Fruit fly (Drosophila melanogaster): ENCODE results near the gene Ctps.

The Ctps gene

DNA sequence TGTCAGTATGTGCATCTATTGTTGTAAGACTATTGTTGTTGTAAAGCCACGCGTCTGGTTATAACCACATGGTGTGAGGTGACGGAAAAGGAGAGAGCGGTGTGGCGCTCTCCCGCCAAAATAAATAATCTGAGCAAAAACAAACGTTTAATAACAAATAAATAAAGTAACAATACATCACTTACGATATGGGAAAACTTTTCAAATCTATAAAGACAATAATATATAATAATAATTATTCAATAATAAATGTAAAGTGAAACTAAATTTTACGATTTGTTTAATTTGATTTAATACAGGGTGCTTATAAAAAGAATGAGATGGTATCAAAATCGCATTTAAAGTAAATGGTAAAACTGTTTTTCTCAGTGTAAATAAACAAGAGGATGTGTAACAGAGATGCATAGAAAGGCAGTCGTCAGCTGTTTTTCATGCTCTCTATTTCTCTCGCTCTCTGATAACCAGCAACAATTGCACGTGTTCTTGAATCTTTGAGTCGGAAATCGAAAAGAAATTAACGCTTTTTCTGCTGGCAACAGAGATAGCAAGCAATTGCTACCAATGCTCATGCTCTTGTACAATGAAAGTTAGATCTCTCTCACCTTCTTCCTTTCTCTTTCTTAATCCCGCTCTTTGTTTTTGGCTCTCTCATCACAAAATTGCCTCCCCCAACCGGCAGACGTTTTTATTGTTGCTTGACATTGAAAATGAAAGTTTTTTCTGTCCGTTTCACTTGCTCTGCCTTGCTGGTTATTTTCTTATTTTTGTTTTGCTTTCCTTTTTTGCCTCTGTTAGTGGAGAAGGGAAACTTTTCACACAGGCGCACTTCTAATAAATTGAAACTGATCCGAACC, 1.2 kb downstream of the Ctps start (continued):
- TF ChIP-seq sens-2 (GFP tag; IDR thresholded peaks at IDR 0.05) (0 out of 2 replicates have a peak, but pooled peaks have one; percentile 5), CG30020 (tag; optimal IDR thresholded peaks at IDR 0.05) (peak; percentile 29), Hmr (GFP tag; optimal IDR thresholded peaks at IDR 0.05) (peak; percentile 86), Awh (GFP tag; IDR thresholded peaks at IDR 0.05) (peak; percentile 92), CG8478 (optimal IDR thresholded peaks at IDR 0.05) (no peak), CG9609 (GFP tag; optimal IDR thresholded peaks at IDR 0.05) (peak; percentile 3), lola (GFP tag; optimal IDR thresholded peaks at IDR 0.05) (peak in 1 of 3 experiments; percentile 87), CG8388 (GFP tag; optimal IDR thresholded peaks at IDR 0.05) (peak; percentile 95), Stat92E (GFP tag; optimal IDR thresholded peaks at IDR 0.05) (peak in 1 of 3 experiments; percentile 45), en (GFP tag; optimal IDR thresholded peaks at IDR 0.05) (no peak), CG4404 (GFP tag; IDR thresholded peaks at IDR 0.05) (peak; percentile 37), Atf-2 (GFP tag; optimal IDR thresholded peaks at IDR 0.05) (peak; percentile 0), disco-r (GFP tag; optimal IDR thresholded peaks at IDR 0.05) (peak; percentile 12), Rfx (GFP tag; IDR thresholded peaks at IDR 0.05) (peak; percentile 81), grn (GFP tag; optimal IDR thresholded peaks at IDR 0.05) (peak; percentile 38), CG7357 (GFP tag; IDR thresholded peaks at IDR 0.05) (peak; percentile 76), CG17829 (tag; optimal IDR thresholded peaks at IDR 0.05) (peak; percentile 97), CG4707 (GFP tag; optimal IDR thresholded peaks at IDR 0.05) (peak; percentile 34), CG32532 (GFP tag; IDR thresholded peaks at IDR 0.05) (peak; percentile 89), CoRest (tag; optimal IDR thresholded peaks at IDR 0.05) (peak; percentile 83), D19A (tag; optimal IDR thresholded peaks at IDR 0.05) (peak; percentile 85), abd-A (tag; optimal IDR thresholded peaks at IDR 0.05) (peak; percentile 53), Rx (GFP tag; IDR thresholded peaks at IDR 0.05) (peak; percentile 31), CG18262 (tag; optimal IDR thresholded peaks at IDR 0.05) (peak; percentile 97), trh (GFP tag; optimal IDR thresholded peaks at IDR 0.05) (peak; percentile 12), jing (GFP tag; optimal IDR thresholded peaks at IDR 0.05) (no peak), CG2678 (tag; optimal IDR thresholded peaks at IDR 0.05) (peak; percentile 97), Abd-B (GFP tag; optimal IDR thresholded peaks at IDR 0.05) (peak; percentile 52), Dip2 (GFP tag; IDR thresholded peaks at IDR 0.05) (no peak), lilli (GFP tag; optimal IDR thresholded peaks at IDR 0.05) (peak; percentile 27), CG15479 (GFP tag; optimal IDR thresholded peaks at IDR 0.05) (peak; percentile 13), Elba2 (GFP tag; optimal IDR thresholded peaks at IDR 0.05) (no peak), maf-S (GFP tag; optimal IDR thresholded peaks at IDR 0.05) (peak; percentile 15), sob (GFP tag; IDR thresholded peaks at IDR 0.05) (peak; percentile 47; the same call in 1 of the 2 replicates), bigmax (GFP tag; optimal IDR thresholded peaks at IDR 0.05) (no peak), CG2199 (GFP tag; IDR thresholded peaks at IDR 0.05) (0 out of 3 replicates have a peak, but pooled peaks have one; percentile 35), CkIIα-i1 (GFP tag; IDR thresholded peaks at IDR 0.05) (no peak), CG8944 (GFP tag; optimal IDR thresholded peaks at IDR 0.05) (no peak), CG10321 (GFP tag; IDR thresholded peaks at IDR 0.05) (peak; percentile 68; the same call in 1 of the 2 replicates), CG15514 (GFP tag; optimal IDR thresholded peaks at IDR 0.05) (peak; percentile 82), hth (optimal IDR thresholded peaks at IDR 0.05) (no peak), klu (GFP tag; IDR thresholded peaks at IDR 0.05) (no peak; the same call in 1 of the 2 replicates), CG6175 (GFP tag; IDR thresholded peaks at IDR 0.05) (0 out of 3 replicates have a peak, but pooled peaks have one; percentile 13), CG10654 (GFP tag; optimal IDR thresholded peaks at IDR 0.05) (peak; percentile 81), tll (GFP tag; optimal IDR thresholded peaks at IDR 0.05) (peak in 1 of 2 experiments; percentile 32), CG12942 (GFP tag; optimal IDR thresholded peaks at IDR 0.05) (peak; percentile 61), eyg (GFP tag; optimal IDR thresholded peaks at IDR 0.05) (peak; percentile 9), Sry-δ (GFP tag; optimal IDR thresholded peaks at IDR 0.05) (no peak), CG15601 (tag; optimal IDR thresholded peaks at IDR 0.05) (peak; percentile 85)

All from whole organism, embryonic.